Worm (Caenorhabditis elegans) whole organism, L3 larva: ENCODE results near the gene pccb-1.

Experiments used
- R02D3.7 ChIP-seq: fragments of 150-350 bp; optimal IDR thresholded peaks from 2 replicates; lab custom pipeline; 2014; ENCODE audit warnings: missing biosample characterization, missing genetic modification characterization
- ZK546.5 ChIP-seq: sonication (generic microtip); optimal IDR thresholded peaks from 2 replicates; lab custom pipeline; 2017; ENCODE audit warnings: missing biosample characterization, missing genetic modification characterization
- aly-2 ChIP-seq: fragments of 150-350 bp; optimal IDR thresholded peaks from 2 replicates; lab custom pipeline; 2014; ENCODE audit warnings: missing biosample characterization, missing genetic modification characterization
- ama-1 ChIP-seq: fragments of 150-350 bp; optimal IDR thresholded peaks from 2 replicates; lab custom pipeline; 2018
- ceh-16 ChIP-seq: sonication (generic microtip); optimal IDR thresholded peaks from 2 replicates; lab custom pipeline; 2017; ENCODE audit warnings: missing biosample characterization, missing genetic modification characterization
- ceh-28 ChIP-seq: fragments of 150-350 bp; optimal IDR thresholded peaks from 2 replicates; lab custom pipeline; 2014; ENCODE audit warnings: missing biosample characterization, missing genetic modification reagents, missing genetic modification characterization
- ceh-82 ChIP-seq: fragments of 150-350 bp; optimal IDR thresholded peaks from 2 replicates; lab custom pipeline; 2014; ENCODE audit warnings: missing biosample characterization, missing genetic modification characterization
- ceh-9 ChIP-seq: sonication (generic microtip); optimal IDR thresholded peaks from 2 replicates; lab custom pipeline; 2018; ENCODE audit warnings: missing biosample characterization, missing genetic modification characterization
- egl-27 ChIP-seq: sonication (generic microtip); optimal IDR thresholded peaks from 4 replicates; lab custom pipeline; 2017; ENCODE audit warnings: missing biosample characterization, missing genetic modification reagents, missing genetic modification characterization
- egl-5 ChIP-seq: fragments of 150-350 bp; optimal IDR thresholded peaks from 2 replicates; lab custom pipeline; 2017; ENCODE audit warnings: missing biosample characterization, missing genetic modification reagents, missing genetic modification characterization, inconsistent platforms
- elt-1 ChIP-seq: fragments of 150-350 bp; optimal IDR thresholded peaks from 2 replicates; lab custom pipeline; 2014; ENCODE audit warnings: missing biosample characterization, missing genetic modification characterization
- elt-2 ChIP-seq: sonication (generic microtip); optimal IDR thresholded peaks from 2 replicates; lab custom pipeline; 2016; ENCODE audit warnings: missing genetic modification reagents, mild to moderate bottlenecking, missing genetic modification characterization, missing compliant biosample characterization
- elt-3 ChIP-seq, 3 experiments: fragments of 150-350 bp in 1 of 3; sonication (generic microtip) in 2 of 3; optimal IDR thresholded peaks; 2 replicates in 2 of 3; 4 replicates in 1 of 3; lab custom pipeline; 2014 to 2017; ENCODE audit warnings: missing biosample characterization in 3 of 3, missing genetic modification characterization in 3 of 3
- eor-1 ChIP-seq, 2 experiments: fragments of 150-350 bp; optimal IDR thresholded peaks; 2 replicates each; lab custom pipeline; 2014 to 2018; ENCODE audit warnings: missing biosample characterization in 2 of 2, missing genetic modification characterization in 2 of 2
- fkh-10 ChIP-seq: sonication (generic microtip); optimal IDR thresholded peaks from 2 replicates; lab custom pipeline; 2017; ENCODE audit warnings: missing biosample characterization, missing genetic modification reagents, missing genetic modification characterization
- fkh-2 ChIP-seq: fragments of 150-350 bp; optimal IDR thresholded peaks from 2 replicates; lab custom pipeline; 2014; ENCODE audit warnings: missing biosample characterization, missing genetic modification reagents, missing genetic modification characterization
- fos-1 ChIP-seq: fragments of 150-350 bp; optimal IDR thresholded peaks from 2 replicates; lab custom pipeline; 2014; ENCODE audit warnings: missing biosample characterization, missing genetic modification characterization
- hmg-11 ChIP-seq: sonication (generic microtip); optimal IDR thresholded peaks from 2 replicates; lab custom pipeline; 2016; ENCODE audit warnings: missing genetic modification characterization, missing compliant biosample characterization
- jun-1 ChIP-seq: fragments of 150-350 bp; optimal IDR thresholded peaks from 2 replicates; lab custom pipeline; 2014; ENCODE audit warnings: missing biosample characterization, missing genetic modification reagents, missing genetic modification characterization
- lin-15B ChIP-seq: fragments of 150-350 bp; optimal IDR thresholded peaks from 2 replicates; lab custom pipeline; 2014; ENCODE audit warnings: missing biosample characterization, missing genetic modification characterization
- lin-39 ChIP-seq: fragments of 150-350 bp; optimal IDR thresholded peaks from 2 replicates; lab custom pipeline; 2018; ENCODE audit warnings: missing biosample characterization, missing genetic modification reagents, missing genetic modification characterization
- lsy-12 ChIP-seq: sonication (generic microtip); optimal IDR thresholded peaks from 2 replicates; lab custom pipeline; 2016; ENCODE audit warnings: mild to moderate bottlenecking, missing genetic modification characterization, missing compliant biosample characterization
- mdl-1 ChIP-seq: fragments of 150-350 bp; optimal IDR thresholded peaks from 2 replicates; lab custom pipeline; 2014; ENCODE audit warnings: missing biosample characterization, missing genetic modification characterization
- mml-1 ChIP-seq: fragments of 150-350 bp; sonication (generic microtip); optimal IDR thresholded peaks from 3 replicates; lab custom pipeline; 2014; ENCODE audit warnings: missing biosample characterization, missing genetic modification characterization
- nfya-1 ChIP-seq: sonication (generic microtip); optimal IDR thresholded peaks from 2 replicates; lab custom pipeline; 2017; ENCODE audit warnings: missing genetic modification characterization, mild to moderate bottlenecking, missing compliant biosample characterization, antibody characterized with exemption, moderate library complexity; ENCODE audit not compliant: insufficient read depth
- nhr-12 ChIP-seq: fragments of 150-350 bp; optimal IDR thresholded peaks from 2 replicates; lab custom pipeline; 2014; ENCODE audit warnings: missing biosample characterization, missing genetic modification characterization
- nhr-23 ChIP-seq: fragments of 150-350 bp; optimal IDR thresholded peaks from 2 replicates; lab custom pipeline; 2014; ENCODE audit warnings: missing biosample characterization, missing genetic modification reagents, missing genetic modification characterization
- nhr-237 ChIP-seq: fragments of 150-350 bp; optimal IDR thresholded peaks from 2 replicates; lab custom pipeline; 2014; ENCODE audit warnings: missing biosample characterization, missing genetic modification characterization
- nhr-25 ChIP-seq: sonication (generic microtip); optimal IDR thresholded peaks from 2 replicates; lab custom pipeline; 2017; ENCODE audit warnings: missing biosample characterization, missing genetic modification characterization
- nhr-28 ChIP-seq: fragments of 150-350 bp; optimal IDR thresholded peaks from 2 replicates; lab custom pipeline; 2014; ENCODE audit warnings: missing biosample characterization, missing genetic modification characterization
- nhr-43 ChIP-seq: sonication (generic microtip); optimal IDR thresholded peaks from 2 replicates; lab custom pipeline; 2016; ENCODE audit warnings: mild to moderate bottlenecking, missing genetic modification characterization, missing compliant biosample characterization; ENCODE audit not compliant: poor library complexity, severe bottlenecking
- nhr-67 ChIP-seq: fragments of 150-350 bp; optimal IDR thresholded peaks from 2 replicates; lab custom pipeline; 2014; ENCODE audit warnings: missing biosample characterization, missing genetic modification characterization
- nhr-76 ChIP-seq: fragments of 150-350 bp; sonication (generic microtip); optimal IDR thresholded peaks from 5 replicates; lab custom pipeline; 2014; ENCODE audit warnings: missing biosample characterization, missing genetic modification characterization
- nhr-77 ChIP-seq: fragments of 150-350 bp; optimal IDR thresholded peaks from 2 replicates; lab custom pipeline; 2014; ENCODE audit warnings: missing biosample characterization, missing genetic modification characterization
- pha-4 ChIP-seq: fragments of 150-350 bp; optimal IDR thresholded peaks from 2 replicates; lab custom pipeline; 2014; ENCODE audit warnings: missing biosample characterization, missing genetic modification reagents, missing genetic modification characterization
- pqm-1 ChIP-seq: fragments of 150-350 bp; optimal IDR thresholded peaks from 2 replicates; lab custom pipeline; 2017; ENCODE audit warnings: missing biosample characterization, missing genetic modification characterization, inconsistent platforms
- sea-2 ChIP-seq: fragments of 150-350 bp; sonication (generic microtip); optimal IDR thresholded peaks from 4 replicates; lab custom pipeline; 2014; ENCODE audit warnings: missing biosample characterization, missing genetic modification reagents, missing genetic modification characterization
- skn-1 ChIP-seq: fragments of 150-350 bp; optimal IDR thresholded peaks from 2 replicates; lab custom pipeline; 2014; ENCODE audit warnings: missing biosample characterization, missing genetic modification characterization
- snpc-4 ChIP-seq: fragments of 150-350 bp; optimal IDR thresholded peaks from 2 replicates; lab custom pipeline; 2014; ENCODE audit warnings: missing biosample characterization, missing genetic modification characterization
- tbx-2 ChIP-seq: sonication (generic microtip); optimal IDR thresholded peaks from 2 replicates; lab custom pipeline; 2016; ENCODE audit warnings: mild to moderate bottlenecking, missing genetic modification characterization, missing compliant biosample characterization
- unc-39 ChIP-seq: sonication (generic microtip); optimal IDR thresholded peaks from 4 replicates; lab custom pipeline; 2017; ENCODE audit warnings: missing biosample characterization, missing genetic modification characterization
- unc-62 ChIP-seq: fragments of 150-350 bp; sonication (generic microtip); optimal IDR thresholded peaks from 4 replicates; lab custom pipeline; 2014; ENCODE audit warnings: missing biosample characterization, missing genetic modification reagents, missing genetic modification characterization
- zag-1 ChIP-seq: fragments of 150-350 bp; optimal IDR thresholded peaks from 2 replicates; lab custom pipeline; 2014; ENCODE audit warnings: missing biosample characterization, missing genetic modification characterization
- ztf-11 ChIP-seq: fragments of 150-350 bp; optimal IDR thresholded peaks from 2 replicates; lab custom pipeline; 2014; ENCODE audit warnings: missing biosample characterization, missing genetic modification characterization
- ztf-4 ChIP-seq: fragments of 150-350 bp; optimal IDR thresholded peaks from 2 replicates; lab custom pipeline; 2014; ENCODE audit warnings: missing biosample characterization, missing genetic modification characterization

Gene pccb-1

ce11 chrX:3119606-3120005, 30.3 kb downstream of the pccb-1 start:
- no peak for TF ChIP-seq nhr-12
- TF ChIP-seq ztf-4, result no peak
- no peak for TF ChIP-seq fos-1 (tag; lab: Kevin White, UChicago)
- TF ChIP-seq ceh-28, result no peak
- no peak for TF ChIP-seq ceh-82 (tag; lab: Kevin White, UChicago)
- TF ChIP-seq elt-1, result no peak
- TF ChIP-seq lin-15B (tag; lab: Kevin White, UChicago), result no peak
- no peak for TF ChIP-seq ZK546.5
- no peak for TF ChIP-seq elt-3 (tag; optimal IDR thresholded peaks at IDR 0.05; lab: Kevin White, UChicago)
- TF ChIP-seq skn-1, result no peak
- TF ChIP-seq mdl-1 (tag; lab: Kevin White, UChicago), result no peak

ce11 chrX:3126233-3126632, 36.9 kb downstream of the pccb-1 start:
- peak; percentile 89 for TF ChIP-seq lin-39
- no peak for TF ChIP-seq egl-5 (tag; lab: Kevin White, UChicago)
- no peak for TF ChIP-seq sea-2 (GFP tag; lab: Kevin White, UChicago)
- peak; percentile 54 for TF ChIP-seq hmg-11
- peak; percentile 12 for TF ChIP-seq fkh-10 (GFP tag; lab: Kevin White, UChicago)
- TF ChIP-seq nfya-1, result peak; percentile 49
- no peak for TF ChIP-seq mml-1 (tag; lab: Kevin White, UChicago)

ce11 chrX:3126979-3127378, 37.6 kb downstream of the pccb-1 start, which contains the start of gene spc-1:
TSS of gene spc-1 (minus strand) at chrX:3127079.
- TF ChIP-seq mml-1 (tag; lab: Kevin White, UChicago), result no peak
- TF ChIP-seq R02D3.7 (tag; lab: Kevin White, UChicago), result no peak
- no peak for TF ChIP-seq ceh-82 (tag; lab: Kevin White, UChicago)
- TF ChIP-seq zag-1, result no peak
- peak; percentile 47 for TF ChIP-seq pqm-1 (tag; lab: Kevin White, UChicago)
- no peak for TF ChIP-seq ceh-9
- no peak for TF ChIP-seq snpc-4 (tag; lab: Kevin White, UChicago)
- no peak for TF ChIP-seq nhr-237 (tag; lab: Kevin White, UChicago)

ce11 chrX:3127626-3128142, 38.3 kb downstream of the pccb-1 start:
- TF ChIP-seq nhr-12 (no peak), elt-3 (tag; optimal IDR thresholded peaks at IDR 0.05; lab: Kevin White, UChicago) (peak in 1 of 3 experiments; percentile 4), skn-1 (peak; percentile 87), egl-27 (peak; percentile 86), fos-1 (tag; lab: Kevin White, UChicago) (peak; percentile 93), elt-2 (tag; lab: Kevin White, UChicago) (peak; percentile 92), ztf-4 (peak; percentile 76), ceh-16 (tag; lab: Kevin White, UChicago) (no peak), R02D3.7 (tag; lab: Kevin White, UChicago) (peak; percentile 43), nfya-1 (peak; percentile 92), sea-2 (GFP tag; lab: Kevin White, UChicago) (no peak), snpc-4 (tag; lab: Kevin White, UChicago) (peak; percentile 51), elt-1 (peak; percentile 78), fkh-2 (peak; percentile 28), ZK546.5 (no peak), lsy-12 (peak; percentile 92), jun-1 (tag; lab: Kevin White, UChicago) (peak; percentile 96), pqm-1 (tag; lab: Kevin White, UChicago) (peak; percentile 72), tbx-2 (peak; percentile 86), ztf-11 (no peak), nhr-237 (tag; lab: Kevin White, UChicago) (no peak), egl-5 (tag; lab: Kevin White, UChicago) (peak; percentile 78), nhr-28 (tag; lab: Kevin White, UChicago) (no peak), pha-4 (peak; percentile 98), nhr-25 (tag; lab: Kevin White, UChicago) (peak; percentile 95), nhr-43 (peak; percentile 76), fkh-10 (GFP tag; lab: Kevin White, UChicago) (peak; percentile 67), aly-2 (tag; lab: Kevin White, UChicago) (peak; percentile 11), zag-1 (peak; percentile 60), mml-1 (tag; lab: Kevin White, UChicago) (no peak), lin-15B (tag; lab: Kevin White, UChicago) (peak; percentile 65), unc-39 (tag; lab: Kevin White, UChicago) (no peak), eor-1 (tag; optimal IDR thresholded peaks at IDR 0.05; lab: Kevin White, UChicago) (no peak), nhr-77 (tag; lab: Kevin White, UChicago) (no peak), lin-39 (peak; percentile 99), mdl-1 (tag; lab: Kevin White, UChicago) (peak; percentile 54), ama-1 (peak; percentile 29), nhr-67 (tag; lab: Kevin White, UChicago) (no peak), nhr-76 (tag; lab: Kevin White, UChicago) (no peak), unc-62 (GFP tag; lab: Kevin White, UChicago) (peak; percentile 90), nhr-23 (tag; lab: Kevin White, UChicago) (peak; percentile 79), ceh-82 (tag; lab: Kevin White, UChicago) (peak; percentile 68)
